Worm (Caenorhabditis elegans) whole organism, late embryonic: Measurements from ENCODE around the gene ZK177.12.

Source experiments
- F13H6.1 ChIP-seq: sonication (generic microtip); optimal IDR thresholded peaks from 2 replicates; lab custom pipeline; 2016; ENCODE audit warnings: missing genetic modification characterization, missing compliant biosample characterization
- Y22D7AL.16 ChIP-seq: sonication (generic microtip); optimal IDR thresholded peaks from 2 replicates; lab custom pipeline; 2016; ENCODE audit warnings: missing genetic modification characterization, missing compliant biosample characterization
- ahr-1 ChIP-seq: sonication (generic microtip); optimal IDR thresholded peaks from 2 replicates; lab custom pipeline; 2016; ENCODE audit warnings: missing genetic modification characterization, missing compliant biosample characterization
- ama-1 ChIP-seq: fragments of 150-350 bp; optimal IDR thresholded peaks from 2 replicates; lab custom pipeline; 2014
- ceh-14 ChIP-seq: sonication (generic microtip); optimal IDR thresholded peaks from 2 replicates; lab custom pipeline; 2016; ENCODE audit warnings: missing genotype, missing genetic modification characterization, missing compliant biosample characterization
- ceh-19 ChIP-seq: fragments of 200-800 bp; sonication (Bioruptor generic); optimal IDR thresholded peaks from 2 replicates; lab custom pipeline; 2018; ENCODE audit warnings: mild to moderate bottlenecking, missing genetic modification characterization, missing compliant biosample characterization
- ceh-2 ChIP-seq: sonication (generic microtip); optimal IDR thresholded peaks from 2 replicates; lab custom pipeline; 2016; ENCODE audit warnings: missing genotype, missing genetic modification characterization, missing compliant biosample characterization
- ceh-31 ChIP-seq: sonication (generic microtip); optimal IDR thresholded peaks from 2 replicates; lab custom pipeline; 2016; ENCODE audit warnings: missing genetic modification characterization, missing compliant biosample characterization
- ceh-34 ChIP-seq: sonication (generic microtip); optimal IDR thresholded peaks from 2 replicates; lab custom pipeline; 2016; ENCODE audit warnings: mild to moderate bottlenecking, missing genetic modification characterization, missing compliant biosample characterization
- ceh-48 ChIP-seq: sonication (generic microtip); optimal IDR thresholded peaks from 2 replicates; lab custom pipeline; 2016; ENCODE audit warnings: missing genetic modification characterization, inconsistent platforms, missing compliant biosample characterization
- ceh-6 ChIP-seq: fragments of 200-800 bp; sonication (Bioruptor generic); optimal IDR thresholded peaks from 2 replicates; lab custom pipeline; 2018; ENCODE audit warnings: mild to moderate bottlenecking, missing genetic modification characterization, missing compliant biosample characterization
- ceh-9 ChIP-seq: sonication (generic microtip); optimal IDR thresholded peaks from 2 replicates; lab custom pipeline; 2016; ENCODE audit warnings: mild to moderate bottlenecking, missing genetic modification characterization, inconsistent platforms, missing compliant biosample characterization
- che-1 ChIP-seq: sonication (generic microtip); optimal IDR thresholded peaks from 2 replicates; lab custom pipeline; 2016; ENCODE audit warnings: mild to moderate bottlenecking, missing genetic modification characterization, missing compliant biosample characterization
- dmd-4 ChIP-seq: sonication (generic microtip); optimal IDR thresholded peaks from 2 replicates; lab custom pipeline; 2016; ENCODE audit warnings: borderline replicate concordance, missing genetic modification characterization, missing compliant biosample characterization
- elt-2 ChIP-seq: sonication (generic microtip); optimal IDR thresholded peaks from 2 replicates; lab custom pipeline; 2016; ENCODE audit warnings: missing genetic modification reagents, missing genetic modification characterization, missing compliant biosample characterization
- ets-4 ChIP-seq: sonication (generic microtip); optimal IDR thresholded peaks from 2 replicates; lab custom pipeline; 2016; ENCODE audit warnings: missing genetic modification characterization, missing compliant biosample characterization
- eyg-1 ChIP-seq: sonication (generic microtip); optimal IDR thresholded peaks from 2 replicates; lab custom pipeline; 2016; ENCODE audit warnings: missing genotype, missing genetic modification characterization, missing compliant biosample characterization
- fkh-10 ChIP-seq: fragments of 150-350 bp; optimal IDR thresholded peaks from 2 replicates; lab custom pipeline; 2014; ENCODE audit warnings: missing biosample characterization, missing genetic modification reagents, missing genetic modification characterization
- fkh-6 ChIP-seq: sonication (generic microtip); optimal IDR thresholded peaks from 2 replicates; lab custom pipeline; 2016; ENCODE audit warnings: missing genetic modification characterization, missing compliant biosample characterization
- gmeb-2 ChIP-seq: sonication (generic microtip); optimal IDR thresholded peaks from 2 replicates; lab custom pipeline; 2016; ENCODE audit warnings: missing genetic modification characterization, inconsistent platforms, missing compliant biosample characterization
- hlh-30 ChIP-seq: sonication (generic microtip); optimal IDR thresholded peaks from 2 replicates; lab custom pipeline; 2017; ENCODE audit warnings: antibody characterized with exemption, missing genetic modification characterization, missing compliant biosample characterization; ENCODE audit not compliant: insufficient read depth
- hlh-6 ChIP-seq: sonication (generic microtip); optimal IDR thresholded peaks from 2 replicates; lab custom pipeline; 2016; ENCODE audit warnings: missing genotype, missing genetic modification characterization, missing compliant biosample characterization
- lin-11 ChIP-seq: fragments of 200-800 bp; sonication (Bioruptor generic); optimal IDR thresholded peaks from 2 replicates; lab custom pipeline; 2018; ENCODE audit warnings: mild to moderate bottlenecking, missing genetic modification characterization, missing compliant biosample characterization
- nfya-1 ChIP-seq: sonication (generic microtip); optimal IDR thresholded peaks from 2 replicates; lab custom pipeline; 2017; ENCODE audit warnings: missing genetic modification characterization, mild to moderate bottlenecking, missing compliant biosample characterization, antibody characterized with exemption, moderate library complexity
- nhr-11 ChIP-seq: fragments of 150-350 bp; optimal IDR thresholded peaks from 2 replicates; lab custom pipeline; 2014; ENCODE audit warnings: missing biosample characterization, missing genetic modification characterization
- odd-2 ChIP-seq: sonication (generic microtip); optimal IDR thresholded peaks from 2 replicates; lab custom pipeline; 2017; ENCODE audit warnings: antibody characterized with exemption, mild to moderate bottlenecking, missing genetic modification characterization, missing compliant biosample characterization
- pag-3 ChIP-seq: sonication (generic microtip); optimal IDR thresholded peaks from 2 replicates; lab custom pipeline; 2016; ENCODE audit warnings: missing compliant biosample characterization, missing genetic modification characterization, borderline replicate concordance
- pat-9 ChIP-seq: fragments of 200-800 bp; sonication (Bioruptor generic); optimal IDR thresholded peaks from 2 replicates; lab custom pipeline; 2018; ENCODE audit warnings: mild to moderate bottlenecking, missing genetic modification characterization, moderate library complexity, missing compliant biosample characterization
- pha-4 ChIP-seq: fragments of 150-350 bp; optimal IDR thresholded peaks from 2 replicates; lab custom pipeline; 2018; ENCODE audit warnings: missing biosample characterization, missing genetic modification reagents, missing genetic modification characterization
- pqm-1 ChIP-seq: sonication (generic microtip); optimal IDR thresholded peaks from 2 replicates; lab custom pipeline; 2016; ENCODE audit warnings: missing genetic modification characterization, missing compliant biosample characterization
- sox-4 ChIP-seq: sonication (generic microtip); optimal IDR thresholded peaks from 2 replicates; lab custom pipeline; 2017; ENCODE audit warnings: mild to moderate bottlenecking, missing genetic modification characterization, inconsistent platforms, missing compliant biosample characterization
- syd-9 ChIP-seq: sonication (generic microtip); optimal IDR thresholded peaks from 2 replicates; lab custom pipeline; 2016; ENCODE audit warnings: mild to moderate bottlenecking, missing genetic modification characterization, moderate library complexity, missing compliant biosample characterization
- tbx-2 ChIP-seq: sonication (generic microtip); optimal IDR thresholded peaks from 2 replicates; lab custom pipeline; 2016; ENCODE audit warnings: missing genetic modification characterization, missing compliant biosample characterization
- ttx-3 ChIP-seq: sonication (generic microtip); optimal IDR thresholded peaks from 2 replicates; lab custom pipeline; 2016; ENCODE audit warnings: missing genetic modification reagents, missing genetic modification characterization, missing compliant biosample characterization
- unc-42 ChIP-seq: sonication (generic microtip); optimal IDR thresholded peaks from 2 replicates; lab custom pipeline; 2016; ENCODE audit warnings: missing genotype, missing genetic modification characterization, missing compliant biosample characterization
- ztf-16 ChIP-seq: sonication (generic microtip); optimal IDR thresholded peaks from 2 replicates; lab custom pipeline; 2017; ENCODE audit warnings: missing genetic modification characterization, missing compliant biosample characterization

ZK177.12 gene

DNA sequence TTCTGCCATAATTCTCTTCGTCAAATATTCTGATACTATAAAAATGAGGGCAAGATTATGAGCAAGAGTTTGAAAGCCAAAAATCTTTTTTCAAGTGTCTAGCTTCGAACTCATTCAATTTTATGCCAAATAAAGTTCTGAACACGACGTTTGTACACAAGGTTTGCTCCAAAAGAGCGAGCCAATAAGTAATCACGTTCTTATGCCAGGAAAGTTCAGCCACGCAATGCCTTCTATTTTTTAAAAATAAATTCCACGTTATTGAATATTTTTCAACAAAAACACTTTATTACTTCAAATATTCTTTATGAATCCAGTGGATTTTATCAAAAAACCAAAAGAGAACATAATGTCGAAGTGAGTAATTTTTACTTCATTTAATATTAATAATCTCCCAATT is 33.7 kb upstream of the ZK177.12 start, which contains the start of gene nep-5:
Gene nep-5 (plus strand): TSS at position 301 of the 400 bp plus-strand sequence.
- TF ChIP-seq ttx-3 (tag; lab: Kevin White, UChicago): no peak
- no peak for TF ChIP-seq ceh-2 (tag; lab: Kevin White, UChicago)
- no peak for TF ChIP-seq hlh-6 (tag; lab: Kevin White, UChicago)
- TF ChIP-seq ama-1 (lab: Kevin White, UChicago): no peak
- no peak for TF ChIP-seq ceh-19 (GFP tag; lab: Kevin White, UChicago)
- TF ChIP-seq ceh-31 (tag; lab: Kevin White, UChicago): no peak
- no peak for TF ChIP-seq ceh-9 (tag; lab: Kevin White, UChicago)

DNA sequence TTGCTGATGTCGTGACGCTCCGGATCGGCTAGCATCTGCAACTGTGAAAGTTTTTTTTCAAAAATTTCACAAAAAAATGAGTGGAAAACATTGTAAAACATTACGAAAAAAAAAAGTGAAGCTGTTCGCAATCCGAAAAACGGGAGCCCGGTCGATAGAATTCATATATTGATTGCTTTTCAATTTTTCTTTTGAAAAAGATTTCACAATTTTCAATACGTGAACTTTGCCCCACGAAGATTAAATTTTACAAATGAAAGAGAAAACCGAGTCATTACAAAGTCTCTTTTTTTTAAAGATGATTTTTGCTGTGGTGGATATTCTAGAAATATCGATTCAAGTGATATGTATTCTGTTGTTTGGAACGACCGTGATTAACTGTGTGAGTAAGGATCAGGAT is 27.1 kb upstream of the ZK177.12 start, which contains the start of gene F12A10.6:
Gene F12A10.6 (minus strand): TSS at position 101 of the 400 bp plus-strand sequence.
- TF ChIP-seq ceh-14 (no peak), ceh-48 (tag; lab: Kevin White, UChicago) (no peak), nfya-1 (tag; lab: Kevin White, UChicago) (no peak)

DNA sequence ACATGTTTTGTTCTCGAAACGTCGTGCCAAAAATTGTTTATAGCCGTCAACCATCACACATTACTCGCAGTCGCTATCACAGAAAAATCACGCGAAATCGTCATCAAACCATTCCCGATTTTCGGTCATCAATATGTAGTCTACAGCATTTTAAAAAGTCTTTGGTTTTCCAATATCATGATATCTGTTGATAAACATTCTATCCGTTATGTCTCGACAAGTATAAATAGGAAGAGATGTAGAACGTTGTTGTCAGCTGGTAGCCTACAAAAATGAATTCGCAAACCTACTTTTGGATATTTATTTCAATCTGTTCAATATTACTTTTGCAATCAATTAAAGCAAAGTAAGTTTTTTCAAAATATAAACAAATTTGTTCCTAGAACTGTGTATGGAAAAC is 25.1 kb upstream of the ZK177.12 start, which contains the start of gene F12A10.1:
Gene F12A10.1 (plus strand): TSS at position 166 of the 400 bp plus-strand sequence.
- TF ChIP-seq ceh-31 (tag; lab: Kevin White, UChicago) (no peak), fkh-6 (tag; lab: Kevin White, UChicago) (no peak), eyg-1 (no peak), hlh-30 (tag; lab: Kevin White, UChicago) (no peak), fkh-10 (GFP tag; lab: Kevin White, UChicago) (no peak), lin-11 (tag; lab: Kevin White, UChicago) (no peak), ama-1 (lab: Kevin White, UChicago) (no peak), nhr-11 (tag; lab: Kevin White, UChicago) (no peak), tbx-2 (tag; lab: Kevin White, UChicago) (no peak)
- TF ChIP-seq, all 69 proteins: peak for 0

DNA sequence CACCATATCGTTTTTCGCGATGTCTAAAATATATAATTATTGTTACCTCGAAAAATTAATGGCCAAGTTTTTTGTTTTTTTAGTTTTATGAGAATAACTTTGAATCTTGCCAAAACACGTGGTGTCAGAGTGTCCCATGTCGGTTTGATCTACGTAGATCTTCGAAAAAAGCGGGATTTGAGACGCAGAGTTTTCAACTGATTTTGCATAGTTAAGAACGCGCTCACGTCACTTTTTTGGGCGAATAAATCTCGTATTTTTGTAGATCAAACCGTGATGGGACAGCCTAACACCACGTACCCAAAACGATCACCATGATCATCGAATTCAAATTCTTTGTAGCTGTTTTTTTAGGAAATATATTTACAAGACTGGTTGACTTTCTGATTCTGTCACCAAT is 24.0 kb upstream of the ZK177.12 start:
- TF ChIP-seq pag-3 (tag; lab: Kevin White, UChicago): no peak
- TF ChIP-seq ztf-16 (tag; lab: Kevin White, UChicago): no peak
- TF ChIP-seq odd-2 (tag; lab: Kevin White, UChicago): no peak
- TF ChIP-seq syd-9: no peak
- TF ChIP-seq gmeb-2 (tag; lab: Kevin White, UChicago): no peak
- TF ChIP-seq ahr-1: no peak
- TF ChIP-seq ceh-19 (GFP tag; lab: Kevin White, UChicago): no peak
- TF ChIP-seq pqm-1 (tag; lab: Kevin White, UChicago): no peak
- TF ChIP-seq pha-4: no peak

ce11 chrII:5498156-5498739 is 23.3 kb upstream of the ZK177.12 start, which contains the start of the genes suex-1 and F12A10.9:
Gene suex-1, minus strand, starts transcription at chrII:5498256.
Gene F12A10.9, plus strand, starts transcription at chrII:5498689.
- TF ChIP-seq che-1 (no peak), nhr-11 (tag; lab: Kevin White, UChicago) (no peak), sox-4 (tag; lab: Kevin White, UChicago) (no peak), ets-4 (tag; lab: Kevin White, UChicago) (no peak), elt-2 (tag; lab: Kevin White, UChicago) (no peak), Y22D7AL.16 (tag; lab: Kevin White, UChicago) (no peak), F13H6.1 (no peak), gmeb-2 (tag; lab: Kevin White, UChicago) (no peak), pag-3 (tag; lab: Kevin White, UChicago) (no peak), pha-4 (no peak), ama-1 (lab: Kevin White, UChicago) (no peak), pat-9 (tag; lab: Kevin White, UChicago) (no peak), unc-42 (tag; lab: Kevin White, UChicago) (no peak), ceh-34 (tag; lab: Kevin White, UChicago) (no peak), hlh-6 (tag; lab: Kevin White, UChicago) (no peak), dmd-4 (tag; lab: Kevin White, UChicago) (no peak), ttx-3 (tag; lab: Kevin White, UChicago) (no peak), ceh-6 (no peak), lin-11 (tag; lab: Kevin White, UChicago) (no peak), nfya-1 (tag; lab: Kevin White, UChicago) (no peak)
